Fruit fly (Drosophila melanogaster) whole organism, embryonic: ENCODE results near the gene meso18E.
A peak's percentile ranks its signal among the peaks of the same experiment; 100 is the strongest.

Experiments used
- BEAF-32 ChIP-seq: fragments of 200-800 bp; sonication (Bioruptor generic); optimal IDR thresholded peaks from 3 replicates; lab custom pipeline; 2017; ENCODE audit warnings: missing biosample characterization, missing genetic modification characterization, mild to moderate bottlenecking, moderate library complexity, missing genetic modification reagents
- CG10147 ChIP-seq: fragments of 200-800 bp; sonication (Bioruptor generic); optimal IDR thresholded peaks from 2 replicates; lab custom pipeline; 2019; ENCODE audit warnings: missing biosample characterization, mild to moderate bottlenecking, missing genetic modification characterization, moderate library complexity
- CG12659 ChIP-seq: fragments of 200-800 bp; sonication (Bioruptor generic); optimal IDR thresholded peaks from 3 replicates; lab custom pipeline; 2017; ENCODE audit warnings: mild to moderate bottlenecking, missing biosample characterization, missing genetic modification reagents, missing genetic modification characterization
- CG14860 ChIP-seq: fragments of 200-800 bp; sonication (Bioruptor generic); IDR thresholded peaks from 3 replicates; pipeline ENCODE4 v1.3.6; 2022; ENCODE audit warnings: missing biosample characterization, missing genetic modification characterization; ENCODE audit not compliant: partially characterized antibody
- CG15514 ChIP-seq: fragments of 200-800 bp; sonication (Bioruptor generic); optimal IDR thresholded peaks from 3 replicates; lab custom pipeline; 2017; ENCODE audit warnings: missing biosample characterization, missing genetic modification characterization, mild to moderate bottlenecking, moderate library complexity, missing genetic modification reagents
- CG16813 ChIP-seq: fragments of 200-800 bp; sonication (Bioruptor generic); IDR thresholded peaks from 3 replicates; pipeline ENCODE4 v1.3.6; 2022; ENCODE audit warnings: missing biosample characterization, missing genetic modification characterization; ENCODE audit not compliant: partially characterized antibody
- CG2116 ChIP-seq: fragments of 200-800 bp; sonication (Bioruptor generic); optimal IDR thresholded peaks from 3 replicates; lab custom pipeline; 2018; ENCODE audit warnings: missing biosample characterization, mild to moderate bottlenecking, missing genetic modification characterization
- CG34224 ChIP-seq: fragments of 200-800 bp; sonication (Bioruptor generic); IDR thresholded peaks from 3 replicates; pipeline ENCODE4 v1.3.6; 2022; ENCODE audit warnings: missing biosample characterization, missing genetic modification characterization; ENCODE audit not compliant: partially characterized antibody
- CG4360 ChIP-seq: fragments of 200-800 bp; sonication (Bioruptor generic); IDR thresholded peaks from 2 replicates; pipeline ENCODE4 v1.3.6; 2022; ENCODE audit warnings: missing biosample characterization, missing genetic modification characterization
- CG4617 ChIP-seq: fragments of 200-800 bp; sonication (Bioruptor generic); optimal IDR thresholded peaks from 3 replicates; lab custom pipeline; 2016; ENCODE audit warnings: missing biosample characterization, missing genetic modification characterization, borderline replicate concordance
- CG6791 ChIP-seq: fragments of 200-800 bp; sonication (Bioruptor generic); IDR thresholded peaks from 3 replicates; pipeline ENCODE4 v1.3.6; 2022; ENCODE audit warnings: missing biosample characterization, missing genetic modification characterization; ENCODE audit not compliant: partially characterized antibody
- CG7372 ChIP-seq: fragments of 200-800 bp; sonication (Bioruptor generic); IDR thresholded peaks from 2 replicates; pipeline ENCODE4 v1.3.6; 2022; ENCODE audit warnings: missing biosample characterization, missing genetic modification characterization
- CG7556 ChIP-seq: fragments of 200-800 bp; sonication (Bioruptor generic); optimal IDR thresholded peaks from 2 replicates; lab custom pipeline; 2017; ENCODE audit warnings: missing biosample characterization, mild to moderate bottlenecking, missing genetic modification characterization
- CG8290 ChIP-seq, 3 experiments: fragments of 200-800 bp; sonication (Bioruptor generic); optimal IDR thresholded peaks; 2 replicates each; lab custom pipeline; 2016 to 2019; ENCODE audit warnings: missing biosample characterization in 3 of 3, missing genetic modification characterization in 3 of 3, mild to moderate bottlenecking in 2 of 3, moderate library complexity in 1 of 3
- CG8359 ChIP-seq: fragments of 200-800 bp; sonication (Bioruptor generic); optimal IDR thresholded peaks from 2 replicates; lab custom pipeline; 2017; ENCODE audit warnings: missing biosample characterization, mild to moderate bottlenecking, missing genetic modification characterization, borderline replicate concordance
- CG9727 ChIP-seq: fragments of 200-800 bp; sonication (Bioruptor generic); optimal IDR thresholded peaks from 3 replicates; lab custom pipeline; 2017; ENCODE audit warnings: missing biosample characterization, mild to moderate bottlenecking, missing genetic modification characterization
- CG9797 ChIP-seq: fragments of 200-800 bp; sonication (Bioruptor generic); optimal IDR thresholded peaks from 3 replicates; lab custom pipeline; 2018; ENCODE audit warnings: missing biosample characterization, mild to moderate bottlenecking, missing genetic modification characterization
- Dll ChIP-seq: fragments of 200-800 bp; sonication (Bioruptor generic); IDR thresholded peaks from 4 replicates; pipeline ENCODE4 v1.3.6; 2022; ENCODE audit warnings: missing biosample characterization, missing genetic modification characterization; ENCODE audit not compliant: partially characterized antibody
- Dref ChIP-seq: fragments of 200-800 bp; sonication (Bioruptor generic); IDR thresholded peaks from 2 replicates; pipeline ENCODE4 v1.3.6; 2022; ENCODE audit warnings: missing biosample characterization, missing genetic modification characterization
- H2.0 ChIP-seq: fragments of 200-800 bp; sonication (Bioruptor generic); IDR thresholded peaks from 2 replicates; pipeline ENCODE4 v1.3.6; 2022; ENCODE audit warnings: missing biosample characterization, missing genetic modification characterization
- HLH4C ChIP-seq: fragments of 200-800 bp; sonication (Bioruptor generic); IDR thresholded peaks from 3 replicates; pipeline ENCODE4 v1.3.6; 2022; ENCODE audit warnings: missing biosample characterization, missing genetic modification characterization; ENCODE audit not compliant: partially characterized antibody
- Lhr ChIP-seq: fragments of 200-800 bp; sonication (Bioruptor generic); optimal IDR thresholded peaks from 3 replicates; lab custom pipeline; 2017; ENCODE audit warnings: mild to moderate bottlenecking, missing biosample characterization, missing genetic modification reagents, missing genetic modification characterization
- MBD-R2 ChIP-seq: fragments of 200-800 bp; sonication (Bioruptor generic); IDR thresholded peaks from 2 replicates; pipeline ENCODE4 v1.3.6; 2022; ENCODE audit warnings: missing biosample characterization, missing genetic modification characterization
- MESR4 ChIP-seq: fragments of 200-800 bp; sonication (Bioruptor generic); optimal IDR thresholded peaks from 2 replicates; lab custom pipeline; 2018; ENCODE audit warnings: missing biosample characterization, mild to moderate bottlenecking, missing genetic modification characterization, moderate library complexity
- MTF-1 ChIP-seq: fragments of 200-800 bp; sonication (Bioruptor generic); optimal IDR thresholded peaks from 2 replicates; lab custom pipeline; 2018; ENCODE audit warnings: missing biosample characterization, mild to moderate bottlenecking, missing genetic modification characterization, borderline replicate concordance
- NK7.1 ChIP-seq: fragments of 200-800 bp; sonication (Bioruptor generic); optimal IDR thresholded peaks from 3 replicates; lab custom pipeline; 2016; ENCODE audit warnings: missing biosample characterization, missing genetic modification characterization
- Scr ChIP-seq: fragments of 200-800 bp; sonication (Bioruptor generic); IDR thresholded peaks from 2 replicates; pipeline ENCODE4 v1.3.6; 2022; ENCODE audit warnings: missing biosample characterization, missing genetic modification characterization; ENCODE audit not compliant: partially characterized antibody
- YL-1 ChIP-seq: fragments of 200-800 bp; sonication (Bioruptor generic); optimal IDR thresholded peaks from 3 replicates; lab custom pipeline; 2017; ENCODE audit warnings: missing biosample characterization, mild to moderate bottlenecking, missing genetic modification characterization
- ab ChIP-seq: fragments of 200-800 bp; sonication (Bioruptor generic); optimal IDR thresholded peaks from 2 replicates; lab custom pipeline; 2016; ENCODE audit warnings: missing biosample characterization, missing genetic modification characterization
- ato ChIP-seq: fragments of 200-800 bp; sonication (Bioruptor generic); IDR thresholded peaks from 2 replicates; pipeline ENCODE4 v1.3.6; 2022; ENCODE audit warnings: missing biosample characterization, missing genetic modification characterization; ENCODE audit not compliant: partially characterized antibody
- az2 ChIP-seq: fragments of 200-800 bp; sonication (Bioruptor generic); optimal IDR thresholded peaks from 3 replicates; lab custom pipeline; 2016; ENCODE audit warnings: missing biosample characterization, missing genetic modification characterization
- cg ChIP-seq: fragments of 200-800 bp; sonication (Bioruptor generic); optimal IDR thresholded peaks from 3 replicates; lab custom pipeline; 2019; ENCODE audit warnings: missing biosample characterization, mild to moderate bottlenecking, missing genetic modification characterization, moderate library complexity
- fd102C ChIP-seq: fragments of 200-800 bp; sonication (Bioruptor generic); optimal IDR thresholded peaks from 2 replicates; lab custom pipeline; 2018; ENCODE audit warnings: missing biosample characterization, mild to moderate bottlenecking, missing genetic modification characterization, moderate library complexity
- gfzf ChIP-seq: fragments of 200-800 bp; sonication (Bioruptor generic); optimal IDR thresholded peaks from 2 replicates; lab custom pipeline; 2016; ENCODE audit warnings: missing biosample characterization, mild to moderate bottlenecking, missing genetic modification characterization, moderate library complexity
- nmo ChIP-seq: fragments of 200-800 bp; sonication (Bioruptor generic); optimal IDR thresholded peaks from 2 replicates; lab custom pipeline; 2018; ENCODE audit warnings: missing biosample characterization, mild to moderate bottlenecking, missing genetic modification characterization, moderate library complexity
- odd ChIP-seq: fragments of 200-800 bp; sonication (Bioruptor generic); optimal IDR thresholded peaks from 2 replicates; lab custom pipeline; 2017; ENCODE audit warnings: missing biosample characterization, mild to moderate bottlenecking, missing genetic modification characterization
- pfk ChIP-seq: fragments of 200-800 bp; sonication (Bioruptor generic); optimal IDR thresholded peaks from 2 replicates; lab custom pipeline; 2018; ENCODE audit warnings: missing biosample characterization, mild to moderate bottlenecking, missing genetic modification characterization, moderate library complexity
- sna ChIP-seq: fragments of 200-800 bp; sonication (Bioruptor generic); IDR thresholded peaks from 2 replicates; pipeline ENCODE4 v1.3.6; 2022; ENCODE audit warnings: missing biosample characterization, missing genetic modification characterization; ENCODE audit not compliant: partially characterized antibody
- unc-4 ChIP-seq: fragments of 200-800 bp; sonication (Bioruptor generic); IDR thresholded peaks from 2 replicates; pipeline ENCODE4 v1.3.6; 2022; ENCODE audit warnings: missing biosample characterization, missing genetic modification characterization; ENCODE audit not compliant: partially characterized antibody
- zen ChIP-seq: fragments of 200-800 bp; sonication (Bioruptor generic); optimal IDR thresholded peaks from 3 replicates; lab custom pipeline; 2018; ENCODE audit warnings: missing biosample characterization, mild to moderate bottlenecking, missing genetic modification characterization, moderate library complexity
- zf30C ChIP-seq: fragments of 200-800 bp; sonication (Bioruptor generic); optimal IDR thresholded peaks from 3 replicates; lab custom pipeline; 2018; ENCODE audit warnings: missing biosample characterization, mild to moderate bottlenecking, missing genetic modification characterization
- zfh1 ChIP-seq: fragments of 200-800 bp; sonication (Bioruptor generic); IDR thresholded peaks from 3 replicates; pipeline ENCODE4 v1.3.6; 2022; ENCODE audit warnings: missing biosample characterization, missing genetic modification characterization

Gene meso18E

DNA sequence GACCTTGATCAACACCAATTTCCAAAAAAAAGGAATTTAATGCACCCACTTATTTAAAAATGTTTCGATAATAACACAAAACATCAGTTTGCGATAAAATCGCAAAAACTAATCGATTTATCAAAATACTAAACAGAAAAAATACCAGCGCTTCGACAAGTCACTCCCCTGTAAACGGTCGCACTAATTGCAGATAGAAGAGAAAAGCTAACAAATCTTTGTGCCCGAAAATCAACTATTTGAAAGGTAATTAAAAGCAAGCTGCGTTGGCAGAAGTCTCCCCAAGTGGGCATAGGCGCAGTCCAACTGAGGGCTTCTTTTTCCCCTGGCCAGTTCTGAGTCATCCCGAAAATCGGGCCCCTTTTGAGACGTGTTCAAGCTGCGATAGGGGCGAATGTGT lies 18.0 kb upstream of the meso18E start, which contains the start of gene AP-1-2beta (continued):
- 0 out of 2 replicates have a peak, but pooled peaks have one; percentile 47 for TF ChIP-seq ato (GFP tag; lab: Robert Waterston, UW)
- peak; percentile 70 for TF ChIP-seq YL-1 (GFP tag; lab: Kevin White, UChicago)
- peak; percentile 69 for TF ChIP-seq Dref (GFP tag; lab: Robert Waterston, UW)
- no peak for TF ChIP-seq NK7.1
- TF ChIP-seq ab (GFP tag; lab: Kevin White, UChicago), result no peak
- TF ChIP-seq Scr (GFP tag; lab: Robert Waterston, UW), result peak; percentile 38
- TF ChIP-seq CG4360 (GFP tag; lab: Robert Waterston, UW), result no peak
- 0 out of 2 replicates have a peak, but pooled peaks have one; percentile 21 for TF ChIP-seq sna (GFP tag; lab: Robert Waterston, UW)
- TF ChIP-seq az2 (GFP tag; lab: Kevin White, UChicago), result no peak
- peak; percentile 44; the same call in 1 of the 2 replicates for TF ChIP-seq MBD-R2 (GFP tag; lab: Robert Waterston, UW)
- no peak for TF ChIP-seq H2.0
- 0 out of 2 replicates have a peak, but pooled peaks have one; percentile 40 for TF ChIP-seq unc-4
- TF ChIP-seq CG10147 (GFP tag; lab: Kevin White, UChicago), result no peak
- peak; percentile 40; the same call in 1 of the 3 replicates for TF ChIP-seq CG14860 (GFP tag; lab: Robert Waterston, UW)
- TF ChIP-seq BEAF-32 (GFP tag; lab: Kevin White, UChicago), result peak; percentile 50
- TF ChIP-seq CG8359, result no peak
- no peak for TF ChIP-seq CG9727 (GFP tag; lab: Kevin White, UChicago)
- TF ChIP-seq CG16813 (GFP tag; lab: Robert Waterston, UW), result peak; percentile 45; the same call in 2 of the 3 replicates
- peak; percentile 11 for TF ChIP-seq Lhr (GFP tag; lab: Kevin White, UChicago)
- TF ChIP-seq Dll (GFP tag; lab: Robert Waterston, UW), result 0 out of 4 replicates have a peak, but pooled peaks have one; percentile 48
- peak; percentile 72; the same call in 2 of the 3 replicates for TF ChIP-seq CG6791
- TF ChIP-seq pfk (GFP tag; lab: Kevin White, UChicago), result no peak
- peak; percentile 8 for TF ChIP-seq nmo
- no peak for TF ChIP-seq odd
- TF ChIP-seq CG8290 (GFP tag; optimal IDR thresholded peaks at IDR 0.05; lab: Kevin White, UChicago), result peak; percentile 20
- no peak for TF ChIP-seq CG8290 (tag; optimal IDR thresholded peaks at IDR 0.05; lab: Kevin White, UChicago)
- peak; percentile 9 for TF ChIP-seq CG15514 (GFP tag; lab: Kevin White, UChicago)
- TF ChIP-seq CG34224 (GFP tag; lab: Robert Waterston, UW), result peak; percentile 26; the same call in 1 of the 3 replicates
- no peak for TF ChIP-seq CG7372 (GFP tag; lab: Robert Waterston, UW)
- no peak for TF ChIP-seq zen (tag; lab: Kevin White, UChicago)
- peak; percentile 75 for TF ChIP-seq CG9797 (GFP tag; lab: Kevin White, UChicago)
- peak; percentile 78 for TF ChIP-seq gfzf (GFP tag; lab: Kevin White, UChicago)
- TF ChIP-seq CG2116, result peak; percentile 64
- TF ChIP-seq zfh1 (GFP tag; lab: Robert Waterston, UW), result no peak
- TF ChIP-seq CG4617 (GFP tag; lab: Kevin White, UChicago), result peak; percentile 56
- TF ChIP-seq zf30C (GFP tag; lab: Kevin White, UChicago), result no peak
- TF ChIP-seq CG7556, result no peak
- TF ChIP-seq fd102C (GFP tag; lab: Kevin White, UChicago), result no peak
- TF ChIP-seq CG12659 (GFP tag; lab: Kevin White, UChicago), result peak; percentile 21
- peak; percentile 89 for TF ChIP-seq MESR4
- peak; percentile 71 for TF ChIP-seq HLH4C (GFP tag; lab: Robert Waterston, UW)
- no peak for TF ChIP-seq MTF-1
- peak; percentile 17 for TF ChIP-seq cg (GFP tag; lab: Kevin White, UChicago)
